Fruit fly (Drosophila melanogaster) Kc167 (cell line): ENCODE results near the gene Dph4.

Source experiments
- Sin3A ChIP-seq: fragments of >200 bp; optimal IDR thresholded peaks from 2 replicates; lab custom pipeline; 2018; ENCODE audit warnings: missing external identifiers
- h ChIP-seq: fragments of >200 bp; optimal IDR thresholded peaks from 3 replicates; lab custom pipeline; 2018; ENCODE audit warnings: missing external identifiers
- insv ChIP-seq: fragments of >200 bp; optimal IDR thresholded peaks from 3 replicates; lab custom pipeline; 2018; ENCODE audit warnings: missing external identifiers

DNA sequence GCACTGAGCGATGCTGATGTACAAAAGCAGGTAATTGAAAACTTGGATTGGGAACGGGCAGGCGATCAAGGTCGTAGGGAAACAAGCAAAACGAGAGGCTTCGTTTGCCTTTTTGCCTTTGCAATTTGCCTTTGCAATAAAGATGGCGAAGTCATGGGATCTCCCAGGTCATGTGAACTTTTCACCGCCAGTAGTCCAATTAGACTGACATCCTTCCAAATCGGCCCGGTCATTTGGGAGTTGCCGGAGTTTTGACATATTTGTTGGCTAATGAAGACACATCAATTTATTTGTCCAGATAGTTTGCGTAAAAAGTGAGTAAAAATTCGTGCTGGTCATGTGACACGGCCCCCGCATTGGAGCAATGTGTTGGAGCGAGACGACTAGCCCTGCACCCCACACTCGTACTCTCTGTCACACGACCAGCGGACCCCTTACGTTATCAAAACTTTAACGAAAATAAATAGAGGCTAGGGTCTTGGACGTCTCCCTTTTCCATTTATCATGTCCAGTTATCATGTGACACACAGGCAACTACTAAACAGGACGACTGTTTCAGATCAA, 31.8 kb downstream of the Dph4 start:
- TF ChIP-seq h (no peak), insv (lab: Kevin White, UChicago) (no peak), Sin3A (lab: Kevin White, UChicago) (no peak)
